Worm (Caenorhabditis elegans) whole organism, L1 larva: ENCODE measurements around the gene str-185.
A peak's percentile ranks its signal among the peaks of the same experiment; 100 is the strongest.

Experiments used
- C04F5.9 ChIP-seq: sonication (generic microtip); optimal IDR thresholded peaks from 2 replicates; lab custom pipeline; 2016; ENCODE audit warnings: missing genetic modification characterization, missing compliant biosample characterization
- C16A3.4 ChIP-seq: fragments of 150-350 bp; optimal IDR thresholded peaks from 2 replicates; lab custom pipeline; 2014; ENCODE audit warnings: missing biosample characterization, missing genetic modification characterization
- Y116A8C.19 ChIP-seq: sonication (generic microtip); optimal IDR thresholded peaks from 2 replicates; lab custom pipeline; 2016; ENCODE audit warnings: missing compliant biosample characterization, missing genetic modification characterization, borderline replicate concordance
- ama-1 ChIP-seq: fragments of 150-350 bp; optimal IDR thresholded peaks from 2 replicates; lab custom pipeline; 2014
- blmp-1 ChIP-seq: fragments of 150-350 bp; optimal IDR thresholded peaks from 2 replicates; lab custom pipeline; 2014; ENCODE audit warnings: missing biosample characterization, missing genetic modification characterization
- ceh-90 ChIP-seq: sonication (generic microtip); optimal IDR thresholded peaks from 2 replicates; lab custom pipeline; 2016; ENCODE audit warnings: missing genetic modification characterization, missing compliant biosample characterization
- ces-1 ChIP-seq: fragments of 150-350 bp; optimal IDR thresholded peaks from 2 replicates; lab custom pipeline; 2014; ENCODE audit warnings: missing biosample characterization, missing genetic modification reagents, missing genetic modification characterization
- dpl-1 ChIP-seq, 3 experiments: fragments of 150-350 bp in 2 of 3; sonication (generic microtip) in 1 of 3; optimal IDR thresholded peaks; 2 replicates each; lab custom pipeline; 2014 to 2017; ENCODE audit warnings: missing biosample characterization in 3 of 3, missing genetic modification characterization in 3 of 3, missing genetic modification reagents in 3 of 3
- dsc-1 ChIP-seq: sonication (generic microtip); optimal IDR thresholded peaks from 2 replicates; lab custom pipeline; 2016; ENCODE audit warnings: mild to moderate bottlenecking, missing genetic modification characterization, missing compliant biosample characterization
- egl-13 ChIP-seq: sonication (generic microtip); optimal IDR thresholded peaks from 2 replicates; lab custom pipeline; 2016; ENCODE audit warnings: missing genotype, missing genetic modification reagents, missing genetic modification characterization, missing compliant biosample characterization
- elt-2 ChIP-seq: sonication (generic microtip); optimal IDR thresholded peaks from 2 replicates; lab custom pipeline; 2016; ENCODE audit warnings: missing genetic modification characterization, mild to moderate bottlenecking, inconsistent platforms, missing compliant biosample characterization, missing genetic modification reagents
- elt-3 ChIP-seq, 6 experiments: fragments of 150-350 bp in 1 of 6; sonication (generic microtip); optimal IDR thresholded peaks; 2 replicates each; lab custom pipeline; 2017 to 2018; ENCODE audit warnings: missing biosample characterization in 6 of 6, missing genetic modification characterization in 6 of 6, inconsistent platforms in 1 of 6
- fkh-8 ChIP-seq: sonication (generic microtip); optimal IDR thresholded peaks from 2 replicates; lab custom pipeline; 2016; ENCODE audit warnings: mild to moderate bottlenecking, missing genetic modification characterization, missing compliant biosample characterization
- fos-1 ChIP-seq: fragments of 150-350 bp; optimal IDR thresholded peaks from 2 replicates; lab custom pipeline; 2014; ENCODE audit warnings: missing biosample characterization, missing genetic modification characterization
- grh-1 ChIP-seq: fragments of 200-800 bp; sonication (Bioruptor generic); IDR thresholded peaks from 2 replicates; pipeline ENCODE4 v1.3.6; 2022; ENCODE audit warnings: missing genetic modification reagents, missing genetic modification characterization, missing compliant biosample characterization
- hlh-4 ChIP-seq: sonication (generic microtip); optimal IDR thresholded peaks from 2 replicates; lab custom pipeline; 2016; ENCODE audit warnings: mild to moderate bottlenecking, missing genetic modification characterization, missing compliant biosample characterization
- hpl-2 ChIP-seq: fragments of 150-350 bp; optimal IDR thresholded peaks from 2 replicates; lab custom pipeline; 2014; ENCODE audit warnings: missing biosample characterization, missing genetic modification reagents, missing genetic modification characterization
- irx-1 ChIP-seq: sonication (generic microtip); optimal IDR thresholded peaks from 2 replicates; lab custom pipeline; 2016; ENCODE audit warnings: missing genetic modification characterization, missing compliant biosample characterization
- isw-1 ChIP-seq: fragments of 200-800 bp; sonication (Bioruptor generic); IDR thresholded peaks from 2 replicates; pipeline ENCODE4 v1.3.6; 2022; ENCODE audit warnings: missing genetic modification characterization, missing compliant biosample characterization
- jun-1 ChIP-seq: fragments of 150-350 bp; optimal IDR thresholded peaks from 2 replicates; lab custom pipeline; 2014; ENCODE audit warnings: missing biosample characterization, missing genetic modification reagents, missing genetic modification characterization
- lin-13 ChIP-seq: fragments of 150-350 bp; optimal IDR thresholded peaks from 2 replicates; lab custom pipeline; 2014; ENCODE audit warnings: missing biosample characterization, missing genetic modification reagents, missing genetic modification characterization
- lin-14 ChIP-seq: fragments of 200-800 bp; sonication (Bioruptor generic); optimal IDR thresholded peaks from 2 replicates; lab custom pipeline; 2018; ENCODE audit warnings: mild to moderate bottlenecking, missing genetic modification characterization, moderate library complexity, missing compliant biosample characterization
- lin-15B ChIP-seq: fragments of 150-350 bp; sonication (generic microtip); optimal IDR thresholded peaks from 3 replicates; lab custom pipeline; 2014; ENCODE audit warnings: missing biosample characterization, missing genetic modification characterization
- lin-35 ChIP-seq, 2 experiments: fragments of 150-350 bp; optimal IDR thresholded peaks; 2 replicates each; lab custom pipeline; 2014; ENCODE audit warnings: missing biosample characterization in 2 of 2, missing genetic modification characterization in 2 of 2, missing genetic modification reagents in 2 of 2
- lin-39 ChIP-seq: fragments of 150-350 bp; optimal IDR thresholded peaks from 2 replicates; lab custom pipeline; 2014; ENCODE audit warnings: missing biosample characterization, missing genetic modification reagents, missing genetic modification characterization
- lsy-2 ChIP-seq, 2 experiments: fragments of 150-350 bp; optimal IDR thresholded peaks; 2 replicates each; lab custom pipeline; 2014; ENCODE audit warnings: missing biosample characterization in 2 of 2, missing genetic modification characterization in 2 of 2
- mab-9 ChIP-seq: fragments of 200-800 bp; sonication (Bioruptor generic); IDR thresholded peaks from 2 replicates; pipeline ENCODE4 v1.3.6; 2022; ENCODE audit warnings: missing genetic modification reagents, missing genetic modification characterization, missing compliant biosample characterization
- mef-2 ChIP-seq: fragments of 150-350 bp; optimal IDR thresholded peaks from 2 replicates; lab custom pipeline; 2014; ENCODE audit warnings: missing biosample characterization, missing genetic modification characterization
- nhr-11 ChIP-seq: fragments of 150-350 bp; optimal IDR thresholded peaks from 2 replicates; lab custom pipeline; 2014; ENCODE audit warnings: missing biosample characterization, missing genetic modification characterization
- nhr-12 ChIP-seq: sonication (generic microtip); optimal IDR thresholded peaks from 2 replicates; lab custom pipeline; 2017; ENCODE audit warnings: missing biosample characterization, missing genetic modification characterization
- nhr-47 ChIP-seq: sonication (generic microtip); optimal IDR thresholded peaks from 2 replicates; lab custom pipeline; 2016; ENCODE audit warnings: mild to moderate bottlenecking, missing genetic modification characterization, moderate library complexity, missing compliant biosample characterization
- nhr-71 ChIP-seq: sonication (generic microtip); optimal IDR thresholded peaks from 2 replicates; lab custom pipeline; 2016; ENCODE audit warnings: mild to moderate bottlenecking, missing genetic modification characterization, moderate library complexity, missing compliant biosample characterization
- nhr-76 ChIP-seq: sonication (generic microtip); optimal IDR thresholded peaks from 2 replicates; lab custom pipeline; 2017; ENCODE audit warnings: missing biosample characterization, missing genetic modification characterization
- nhr-77 ChIP-seq: fragments of 150-350 bp; optimal IDR thresholded peaks from 2 replicates; lab custom pipeline; 2014; ENCODE audit warnings: missing biosample characterization, missing genetic modification characterization
- nhr-85 ChIP-seq: sonication (generic microtip); peaks from one replicate; lab custom pipeline; 2016; ENCODE audit warnings: missing genetic modification characterization, inconsistent platforms, missing compliant biosample characterization
- nhr-90 ChIP-seq: sonication (generic microtip); optimal IDR thresholded peaks from 2 replicates; lab custom pipeline; 2016; ENCODE audit warnings: mild to moderate bottlenecking, missing genetic modification characterization, missing compliant biosample characterization; ENCODE audit not compliant: poor library complexity
- pax-3 ChIP-seq: fragments of 200-800 bp; sonication (Bioruptor generic); optimal IDR thresholded peaks from 2 replicates; lab custom pipeline; 2018; ENCODE audit warnings: mild to moderate bottlenecking, missing genetic modification characterization, moderate library complexity, missing compliant biosample characterization
- pqm-1 ChIP-seq: sonication (generic microtip); optimal IDR thresholded peaks from 3 replicates; lab custom pipeline; 2017; ENCODE audit warnings: missing biosample characterization, missing genetic modification characterization
- skn-1 ChIP-seq: fragments of 150-350 bp; optimal IDR thresholded peaks from 2 replicates; lab custom pipeline; 2014; ENCODE audit warnings: missing biosample characterization, missing genetic modification characterization
- snpc-4 ChIP-seq: fragments of 150-350 bp; optimal IDR thresholded peaks from 2 replicates; lab custom pipeline; 2014; ENCODE audit warnings: missing biosample characterization, missing genetic modification characterization
- sptf-1 ChIP-seq: fragments of 150-350 bp; optimal IDR thresholded peaks from 2 replicates; lab custom pipeline; 2014; ENCODE audit warnings: missing biosample characterization, missing genetic modification characterization
- swsn-7 ChIP-seq: sonication (generic microtip); optimal IDR thresholded peaks from 2 replicates; lab custom pipeline; 2016; ENCODE audit warnings: missing genetic modification characterization, missing compliant biosample characterization
- unc-30 ChIP-seq: sonication (generic microtip); optimal IDR thresholded peaks from 2 replicates; lab custom pipeline; 2017; ENCODE audit warnings: missing biosample characterization, missing genetic modification characterization
- unc-98 ChIP-seq: fragments of 200-800 bp; sonication (Bioruptor generic); IDR thresholded peaks from 2 replicates; pipeline ENCODE4 v1.3.6; 2022; ENCODE audit warnings: missing genetic modification characterization, missing compliant biosample characterization
- xbp-1 ChIP-seq: sonication (generic microtip); optimal IDR thresholded peaks from 2 replicates; lab custom pipeline; 2016; ENCODE audit warnings: missing genetic modification characterization, missing compliant biosample characterization
- zag-1 ChIP-seq: fragments of 150-350 bp; optimal IDR thresholded peaks from 2 replicates; lab custom pipeline; 2014; ENCODE audit warnings: missing biosample characterization, missing genetic modification characterization
- zip-4 ChIP-seq: fragments of 200-800 bp; sonication (Bioruptor generic); optimal IDR thresholded peaks from 2 replicates; lab custom pipeline; 2018; ENCODE audit warnings: mild to moderate bottlenecking, missing genetic modification characterization, moderate library complexity, missing compliant biosample characterization
- ztf-11 ChIP-seq, 2 experiments: sonication (generic microtip); optimal IDR thresholded peaks; 2 replicates each; lab custom pipeline; 2016 to 2017; ENCODE audit warnings: missing genetic modification characterization in 2 of 2, missing biosample characterization in 1 of 2, missing compliant biosample characterization in 1 of 2

str-185 gene

DNA sequence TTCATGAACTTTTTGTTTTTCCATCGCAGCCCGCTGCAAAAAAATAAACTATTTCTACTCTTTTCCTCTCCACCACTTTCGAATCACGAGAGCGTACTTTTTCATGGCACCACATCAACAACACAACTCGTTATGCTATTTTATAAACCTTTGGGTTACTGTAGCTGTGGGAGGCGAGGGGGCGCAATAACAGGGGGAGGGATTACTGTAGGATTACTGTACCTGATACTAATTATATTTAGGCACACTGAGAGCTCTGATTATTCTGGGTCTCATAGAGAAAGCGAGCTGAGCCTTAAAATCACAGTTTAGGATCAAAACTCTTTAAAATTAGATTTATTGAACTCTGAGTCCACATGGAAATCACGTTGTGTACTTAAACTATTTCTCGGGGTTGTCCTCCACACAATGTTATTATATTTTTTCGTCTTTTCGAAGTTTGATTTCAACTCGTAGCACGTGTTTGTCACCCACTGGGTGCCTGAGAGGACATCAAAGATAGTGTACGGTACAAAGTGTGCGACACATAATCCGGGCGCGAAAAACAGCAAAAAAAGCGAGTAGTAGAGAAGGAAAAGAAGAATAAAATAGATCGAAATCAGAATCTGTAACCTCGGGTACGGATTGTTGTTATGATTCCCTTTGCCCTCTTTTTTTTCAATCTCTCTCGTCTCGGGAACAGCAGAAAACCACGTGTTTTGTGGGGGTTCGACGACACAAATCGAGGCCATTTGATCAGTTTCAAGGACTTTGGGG, 42.8 kb upstream of the str-185 start (continued):
- TF ChIP-seq swsn-7 (tag; lab: Kevin White, UChicago) (no peak), dsc-1 (tag; lab: Kevin White, UChicago) (no peak), nhr-71 (tag; lab: Kevin White, UChicago) (peak; percentile 77), irx-1 (tag; lab: Kevin White, UChicago) (no peak), nhr-47 (tag; lab: Kevin White, UChicago) (peak; percentile 44), grh-1 (GFP tag; lab: Robert Waterston, UW) (0 out of 2 replicates have a peak, but pooled peaks have one; percentile 29), hlh-4 (tag; lab: Kevin White, UChicago) (no peak), jun-1 (tag; lab: Kevin White, UChicago) (no peak), mef-2 (tag; lab: Kevin White, UChicago) (no peak), lin-14 (GFP tag; lab: Kevin White, UChicago) (peak; percentile 91), hpl-2 (GFP tag; lab: Kevin White, UChicago) (no peak)

DNA sequence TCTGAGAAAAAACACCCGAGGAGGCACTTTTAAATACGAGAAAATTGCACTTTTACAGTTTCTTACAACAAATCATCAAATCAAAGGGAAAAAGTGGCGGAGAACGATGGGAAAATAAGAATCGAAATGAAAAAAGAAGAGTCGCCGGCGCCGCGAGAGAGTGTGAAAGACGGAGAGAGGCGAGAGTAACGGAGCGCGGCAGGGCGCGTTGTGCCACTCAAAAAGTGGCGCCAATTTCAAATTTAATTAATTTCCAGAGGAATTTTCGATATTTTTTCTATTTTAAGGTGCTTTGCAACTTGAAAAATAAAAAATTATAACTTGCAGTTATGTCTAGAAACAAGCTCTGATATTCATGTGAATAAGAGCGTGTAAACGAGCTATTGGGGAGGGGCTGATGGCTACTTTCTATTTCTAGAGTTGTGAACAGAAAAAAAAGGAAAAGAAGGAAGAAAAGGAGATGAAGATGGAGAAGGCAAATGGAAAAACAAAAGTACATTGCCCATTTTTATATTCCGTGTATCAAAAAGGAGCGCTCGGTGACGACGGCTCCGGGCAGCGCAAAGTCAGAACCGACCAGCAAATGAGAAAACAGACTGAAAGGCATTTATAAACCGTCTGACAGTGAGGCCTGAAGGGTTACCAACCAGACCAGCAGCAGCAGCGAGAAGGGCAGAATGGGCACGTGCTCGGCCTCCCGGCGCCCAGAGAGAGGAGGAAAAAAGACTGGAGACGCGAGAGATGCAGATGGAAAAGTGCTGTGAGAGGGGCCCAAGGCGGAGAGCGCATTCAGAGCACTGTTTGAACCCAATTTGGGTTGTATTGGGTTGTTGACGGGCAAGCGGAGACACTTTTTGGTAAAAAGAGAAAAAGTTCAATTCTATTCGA, 41.3 kb upstream of the str-185 start:
- TF ChIP-seq ztf-11 (tag; optimal IDR thresholded peaks at IDR 0.05; lab: Kevin White, UChicago): peak in 1 of 2 experiments; percentile 38
- TF ChIP-seq lin-15B (tag; lab: Kevin White, UChicago): no peak
- TF ChIP-seq elt-2 (tag; lab: Kevin White, UChicago): no peak
- no peak for TF ChIP-seq nhr-12 (tag; lab: Kevin White, UChicago)
- TF ChIP-seq isw-1: no peak
- TF ChIP-seq zip-4 (GFP tag; lab: Kevin White, UChicago): peak; percentile 21
- peak; percentile 54 for TF ChIP-seq C16A3.4 (tag; lab: Kevin White, UChicago)
- TF ChIP-seq ces-1 (GFP tag; lab: Kevin White, UChicago): no peak
- TF ChIP-seq ceh-90: no peak
- TF ChIP-seq pax-3: no peak
- TF ChIP-seq blmp-1 (tag; lab: Kevin White, UChicago): peak; percentile 6
- TF ChIP-seq xbp-1 (tag; lab: Kevin White, UChicago): no peak
- TF ChIP-seq snpc-4 (tag; lab: Kevin White, UChicago): no peak
- TF ChIP-seq nhr-90 (tag; lab: Kevin White, UChicago): no peak
- TF ChIP-seq nhr-11 (tag; lab: Kevin White, UChicago): no peak
- peak; percentile 47 for TF ChIP-seq nhr-85 (tag; lab: Kevin White, UChicago)
- no peak for TF ChIP-seq grh-1 (GFP tag; lab: Robert Waterston, UW)
- peak; percentile 55 for TF ChIP-seq lin-14 (GFP tag; lab: Kevin White, UChicago)
- 0 out of 2 replicates have a peak, but pooled peaks have one; percentile 33 for TF ChIP-seq mab-9 (GFP tag; lab: Robert Waterston, UW)
- peak in 1 of 6 experiments; percentile 33 for TF ChIP-seq elt-3 (tag; optimal IDR thresholded peaks at IDR 0.05; lab: Kevin White, UChicago)
- no peak for TF ChIP-seq fos-1 (tag; lab: Kevin White, UChicago)
- TF ChIP-seq zag-1 (tag; lab: Kevin White, UChicago): no peak
- TF ChIP-seq sptf-1: no peak
- TF ChIP-seq nhr-77 (tag; lab: Kevin White, UChicago): no peak
- peak; percentile 42 for TF ChIP-seq fkh-8 (tag; lab: Kevin White, UChicago)
- TF ChIP-seq C04F5.9: no peak
- TF ChIP-seq egl-13 (tag; lab: Kevin White, UChicago): no peak
- peak; percentile 57 to 75 (median 65) for TF ChIP-seq dpl-1 (GFP tag; optimal IDR thresholded peaks at IDR 0.05; lab: Kevin White, UChicago)
- no peak for TF ChIP-seq skn-1 (tag; lab: Kevin White, UChicago)
- no peak for TF ChIP-seq nhr-76
- no peak for TF ChIP-seq pqm-1 (tag; lab: Kevin White, UChicago)
- no peak for TF ChIP-seq Y116A8C.19
- peak; percentile 3 for TF ChIP-seq lin-13 (GFP tag; lab: Kevin White, UChicago)
- peak; percentile 21 for TF ChIP-seq mef-2 (tag; lab: Kevin White, UChicago)
- no peak for TF ChIP-seq ama-1 (lab: Kevin White, UChicago)
- peak; percentile 59 to 81 for TF ChIP-seq lin-35 (GFP tag; optimal IDR thresholded peaks at IDR 0.05; lab: Kevin White, UChicago)
- TF ChIP-seq unc-98 (GFP tag; lab: Robert Waterston, UW): no peak
- no peak for TF ChIP-seq lin-39 (tag; lab: Kevin White, UChicago)
- peak; percentile 17 to 35 for TF ChIP-seq lsy-2 (tag; optimal IDR thresholded peaks at IDR 0.05; lab: Kevin White, UChicago)
- TF ChIP-seq unc-30 (tag; lab: Kevin White, UChicago): no peak
